Fruit fly (Drosophila melanogaster): ENCODE results near the gene CG17361.

CG17361 gene

DNA sequence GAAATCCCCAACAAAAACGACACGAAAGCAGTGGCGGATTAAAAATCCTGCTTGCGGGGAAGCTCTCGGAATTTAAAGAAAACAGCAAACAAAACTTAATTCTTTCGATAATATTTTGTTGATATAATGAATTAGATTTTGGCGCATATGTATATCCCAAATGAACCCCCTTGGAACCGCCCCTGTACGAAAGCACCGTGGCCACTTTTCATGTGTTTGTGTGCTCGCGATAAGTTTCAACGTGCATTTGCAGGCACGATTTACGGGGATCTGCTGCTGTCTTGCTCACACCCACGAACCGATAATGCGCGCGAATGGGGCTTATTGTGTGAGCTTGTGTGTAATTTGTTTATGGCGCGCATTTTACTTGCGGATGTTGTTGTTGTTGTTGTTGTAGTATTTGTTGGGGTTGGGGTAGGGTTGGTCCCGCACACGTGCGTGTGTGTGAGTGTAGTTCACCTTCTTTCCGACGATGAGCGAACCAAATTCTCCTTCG, 8.0 kb downstream of the CG17361 start (continued):
- TF ChIP-seq CG12744 (GFP tag; optimal IDR thresholded peaks at IDR 0.05) = peak; percentile 83
- peak; percentile 96 for TF ChIP-seq ranshi (GFP tag; IDR thresholded peaks at IDR 0.05)
- peak; percentile 95 to 97 for TF ChIP-seq bsh (GFP tag; optimal IDR thresholded peaks at IDR 0.05)
- TF ChIP-seq peb (GFP tag; IDR thresholded peaks at IDR 0.05) = peak; percentile 86
- no peak for TF ChIP-seq Dll (GFP tag; IDR thresholded peaks at IDR 0.05; ENCODE audit: partially characterized antibody)
- TF ChIP-seq emc (GFP tag; optimal IDR thresholded peaks at IDR 0.05) = peak; percentile 89
- peak; percentile 44 for TF ChIP-seq MESR4 (GFP tag; optimal IDR thresholded peaks at IDR 0.05)
- peak; percentile 95 for TF ChIP-seq ap (GFP tag; IDR thresholded peaks at IDR 0.05)
- TF ChIP-seq D19B (GFP tag; optimal IDR thresholded peaks at IDR 0.05) = no peak
- TF ChIP-seq ato (GFP tag; IDR thresholded peaks at IDR 0.05; ENCODE audit: partially characterized antibody) = no peak
- TF ChIP-seq Meics (GFP tag; optimal IDR thresholded peaks at IDR 0.05) = peak; percentile 94
- peak; percentile 90 for TF ChIP-seq pb (GFP tag; optimal IDR thresholded peaks at IDR 0.05)
- TF ChIP-seq CG2199 (GFP tag; IDR thresholded peaks at IDR 0.05) = peak; percentile 98
- peak; percentile 79 for TF ChIP-seq CG11560 (tag; IDR thresholded peaks at IDR 0.05)
- TF ChIP-seq ftz-f1 (GFP tag; optimal IDR thresholded peaks at IDR 0.05) = peak; percentile 91
- peak; percentile 97 for TF ChIP-seq vvl (GFP tag; IDR thresholded peaks at IDR 0.05)
- peak; percentile 95 for TF ChIP-seq bcd (GFP tag; optimal IDR thresholded peaks at IDR 0.05)
- TF ChIP-seq CG32767 (GFP tag; IDR thresholded peaks at IDR 0.05) = peak; percentile 93
- peak; percentile 93 to 96 for TF ChIP-seq Hr51 (GFP tag; optimal IDR thresholded peaks at IDR 0.05)
- peak; percentile 87 for TF ChIP-seq CrebB (tag; optimal IDR thresholded peaks at IDR 0.05)
- peak; percentile 88 for TF ChIP-seq NC2α (GFP tag; optimal IDR thresholded peaks at IDR 0.05)
- peak; percentile 93 for TF ChIP-seq CG3281 (GFP tag; optimal IDR thresholded peaks at IDR 0.05)
- TF ChIP-seq zf30C (GFP tag; optimal IDR thresholded peaks at IDR 0.05) = no peak
- peak; percentile 92 for TF ChIP-seq ewg (GFP tag; optimal IDR thresholded peaks at IDR 0.05)
- TF ChIP-seq seq (GFP tag; IDR thresholded peaks at IDR 0.05) = peak; percentile 94
- peak; percentile 98 for TF ChIP-seq Sox102F (GFP tag; optimal IDR thresholded peaks at IDR 0.05)
- peak; percentile 89 for TF ChIP-seq lmd (GFP tag; IDR thresholded peaks at IDR 0.05)
- peak; percentile 85 for TF ChIP-seq CG17612 (GFP tag; IDR thresholded peaks at IDR 0.05)
- peak; percentile 94 for TF ChIP-seq CG8924 (tag; optimal IDR thresholded peaks at IDR 0.05)
- TF ChIP-seq kay (GFP tag; optimal IDR thresholded peaks at IDR 0.05) = peak; percentile 91
- peak; percentile 96 for TF ChIP-seq CG1647 (GFP tag; optimal IDR thresholded peaks at IDR 0.05)
- TF ChIP-seq CG14441 (GFP tag; IDR thresholded peaks at IDR 0.05) = peak; percentile 98
- peak; percentile 94 for TF ChIP-seq zfh2 (GFP tag; optimal IDR thresholded peaks at IDR 0.05)
- peak; percentile 83; the same call in 2 of the 3 replicates for TF ChIP-seq C15 (GFP tag; IDR thresholded peaks at IDR 0.05)
- TF ChIP-seq sob (GFP tag; IDR thresholded peaks at IDR 0.05) = peak; percentile 97
- peak; percentile 69 for TF ChIP-seq CG30020 (tag; optimal IDR thresholded peaks at IDR 0.05)
- peak; percentile 91 for TF ChIP-seq CG4730 (GFP tag; IDR thresholded peaks at IDR 0.05)
- TF ChIP-seq vnd (GFP tag; IDR thresholded peaks at IDR 0.05; ENCODE audit: partially characterized antibody) = no peak
- peak; percentile 96 for TF ChIP-seq chm (GFP tag; IDR thresholded peaks at IDR 0.05)
- TF ChIP-seq fu2 (GFP tag; optimal IDR thresholded peaks at IDR 0.05) = peak; percentile 93
- TF ChIP-seq Eip74EF (GFP tag; optimal IDR thresholded peaks at IDR 0.05) = peak in 1 of 2 experiments; percentile 91
- TF ChIP-seq CG34422 (GFP tag; IDR thresholded peaks at IDR 0.05) = peak; percentile 97
- TF ChIP-seq gfzf (GFP tag; optimal IDR thresholded peaks at IDR 0.05) = peak; percentile 15
- TF ChIP-seq CG17912 (GFP tag; optimal IDR thresholded peaks at IDR 0.05) = peak; percentile 83
- TF ChIP-seq wor (GFP tag; IDR thresholded peaks at IDR 0.05) = peak; percentile 93
- peak; percentile 95 for TF ChIP-seq Dad (GFP tag; optimal IDR thresholded peaks at IDR 0.05)
- TF ChIP-seq CG30403 (GFP tag; optimal IDR thresholded peaks at IDR 0.05) = peak; percentile 97
- peak; percentile 96 for TF ChIP-seq CG14014 (GFP tag; IDR thresholded peaks at IDR 0.05)
- peak; percentile 97 for TF ChIP-seq CG17328 (GFP tag; IDR thresholded peaks at IDR 0.05)
- TF ChIP-seq Adf1 (GFP tag; IDR thresholded peaks at IDR 0.05) = peak; percentile 75
- peak; percentile 94 for TF ChIP-seq stc (GFP tag; IDR thresholded peaks at IDR 0.05)
